Fruit fly (Drosophila melanogaster) whole organism, embryonic: ENCODE measurements around the gene CG17450.

ENCODE experiments used
- Bgb ChIP-seq: fragments of 200-800 bp; sonication (Bioruptor generic); IDR thresholded peaks from 2 replicates; pipeline ENCODE4 v1.3.6; 2022; ENCODE audit warnings: missing biosample characterization, missing genetic modification characterization; ENCODE audit not compliant: partially characterized antibody
- CG10366 ChIP-seq: fragments of 200-800 bp; sonication (Bioruptor generic); IDR thresholded peaks from 2 replicates; pipeline ENCODE4 v1.3.6; 2022; ENCODE audit warnings: missing biosample characterization, missing genetic modification characterization
- CG11696 ChIP-seq: fragments of 200-800 bp; sonication (Bioruptor generic); IDR thresholded peaks from 2 replicates; pipeline ENCODE4 v1.3.6; 2022; ENCODE audit warnings: missing biosample characterization, missing genetic modification characterization
- CG12236 ChIP-seq: fragments of 200-800 bp; sonication (Bioruptor generic); optimal IDR thresholded peaks from 2 replicates; lab custom pipeline; 2016; ENCODE audit warnings: missing biosample characterization, missing genetic modification characterization
- CG12942 ChIP-seq: fragments of 200-800 bp; sonication (Bioruptor generic); optimal IDR thresholded peaks from 3 replicates; lab custom pipeline; 2016; ENCODE audit warnings: missing biosample characterization, missing genetic modification characterization
- CG1603 ChIP-seq: fragments of 200-800 bp; sonication (Bioruptor generic); optimal IDR thresholded peaks from 2 replicates; lab custom pipeline; 2019; ENCODE audit warnings: missing biosample characterization, mild to moderate bottlenecking, missing genetic modification characterization, moderate library complexity
- CG18764 ChIP-seq: fragments of 200-800 bp; sonication (Bioruptor generic); optimal IDR thresholded peaks from 3 replicates; lab custom pipeline; 2016; ENCODE audit warnings: missing biosample characterization, missing genetic modification characterization
- CG32767 ChIP-seq: fragments of 200-800 bp; sonication (Bioruptor generic); IDR thresholded peaks from 2 replicates; pipeline ENCODE4 v1.3.6; 2022; ENCODE audit warnings: missing biosample characterization, missing genetic modification characterization
- CG33213 ChIP-seq: fragments of 200-800 bp; sonication (Bioruptor generic); optimal IDR thresholded peaks from 3 replicates; lab custom pipeline; 2016; ENCODE audit warnings: missing biosample characterization, missing genetic modification characterization
- CG3407 ChIP-seq: fragments of 200-800 bp; sonication (Bioruptor generic); optimal IDR thresholded peaks from 2 replicates; lab custom pipeline; 2018; ENCODE audit warnings: missing biosample characterization, mild to moderate bottlenecking, missing genetic modification characterization
- CG34376 ChIP-seq: fragments of 200-800 bp; sonication (Bioruptor generic); optimal IDR thresholded peaks from 2 replicates; lab custom pipeline; 2018; ENCODE audit warnings: missing biosample characterization, mild to moderate bottlenecking, missing genetic modification characterization
- CG4707 ChIP-seq: fragments of 200-800 bp; sonication (Bioruptor generic); optimal IDR thresholded peaks from 2 replicates; lab custom pipeline; 2018; ENCODE audit warnings: missing biosample characterization, mild to moderate bottlenecking, missing genetic modification characterization, moderate library complexity
- CG5953 ChIP-seq: fragments of 200-800 bp; sonication (Bioruptor generic); IDR thresholded peaks from 2 replicates; pipeline ENCODE4 v1.3.6; 2022; ENCODE audit warnings: missing biosample characterization, missing genetic modification characterization
- CG6791 ChIP-seq: fragments of 200-800 bp; sonication (Bioruptor generic); IDR thresholded peaks from 3 replicates; pipeline ENCODE4 v1.3.6; 2022; ENCODE audit warnings: missing biosample characterization, missing genetic modification characterization; ENCODE audit not compliant: partially characterized antibody
- CG7357 ChIP-seq: fragments of 200-800 bp; sonication (Bioruptor generic); IDR thresholded peaks from 3 replicates; pipeline ENCODE4 v1.3.6; 2022; ENCODE audit warnings: missing biosample characterization, missing genetic modification characterization
- CG8089 ChIP-seq: fragments of 200-800 bp; sonication (Bioruptor generic); optimal IDR thresholded peaks from 3 replicates; lab custom pipeline; 2016; ENCODE audit warnings: missing biosample characterization, missing genetic modification characterization
- CG8944 ChIP-seq: fragments of 200-800 bp; sonication (Bioruptor generic); optimal IDR thresholded peaks from 3 replicates; lab custom pipeline; 2016; ENCODE audit warnings: missing biosample characterization, missing genetic modification characterization
- CG9609 ChIP-seq: fragments of 200-800 bp; sonication (Bioruptor generic); optimal IDR thresholded peaks from 3 replicates; lab custom pipeline; 2016; ENCODE audit warnings: missing biosample characterization, missing genetic modification characterization
- CHES-1-like ChIP-seq: fragments of 200-800 bp; sonication (Bioruptor generic); optimal IDR thresholded peaks from 2 replicates; lab custom pipeline; 2016; ENCODE audit warnings: missing biosample characterization, missing genetic modification characterization
- CkIIα-i1 ChIP-seq: fragments of 200-800 bp; sonication (Bioruptor generic); IDR thresholded peaks from 2 replicates; pipeline ENCODE4 v1.3.6; 2022; ENCODE audit warnings: missing biosample characterization, missing genetic modification characterization
- Drgx ChIP-seq: fragments of 200-800 bp; sonication (Bioruptor generic); IDR thresholded peaks from 2 replicates; pipeline ENCODE4 v1.3.6; 2022; ENCODE audit warnings: missing biosample characterization, missing genetic modification characterization
- Hmr ChIP-seq: fragments of 200-800 bp; sonication (Bioruptor generic); optimal IDR thresholded peaks from 3 replicates; lab custom pipeline; 2017; ENCODE audit warnings: mild to moderate bottlenecking, missing biosample characterization, missing genetic modification reagents, missing genetic modification characterization
- Hsf ChIP-seq: fragments of 200-800 bp; sonication (Bioruptor generic); optimal IDR thresholded peaks from 3 replicates; lab custom pipeline; 2016; ENCODE audit warnings: missing biosample characterization, missing genetic modification characterization
- NFAT ChIP-seq: fragments of 200-800 bp; sonication (Bioruptor generic); IDR thresholded peaks from 2 replicates; pipeline ENCODE4 v1.3.6; 2022; ENCODE audit warnings: missing biosample characterization, missing genetic modification characterization
- Nf-YC ChIP-seq: fragments of 200-800 bp; optimal IDR thresholded peaks from 3 replicates; lab custom pipeline; 2019; ENCODE audit warnings: missing biosample characterization, mild to moderate bottlenecking, missing genetic modification characterization, moderate library complexity
- TFAM ChIP-seq: fragments of 200-800 bp; sonication (Bioruptor generic); optimal IDR thresholded peaks from 2 replicates; lab custom pipeline; 2017; ENCODE audit warnings: missing biosample characterization, missing genetic modification characterization, inconsistent platforms
- ab ChIP-seq: fragments of 200-800 bp; sonication (Bioruptor generic); optimal IDR thresholded peaks from 2 replicates; lab custom pipeline; 2016; ENCODE audit warnings: missing biosample characterization, missing genetic modification characterization
- abd-A ChIP-seq: fragments of 200-800 bp; sonication (Bioruptor generic); optimal IDR thresholded peaks from 3 replicates; lab custom pipeline; 2019; ENCODE audit warnings: missing biosample characterization, mild to moderate bottlenecking, missing genetic modification characterization, moderate library complexity
- amos ChIP-seq: fragments of 200-800 bp; sonication (Bioruptor generic); IDR thresholded peaks from 2 replicates; pipeline ENCODE4 v1.3.6; 2022; ENCODE audit warnings: missing biosample characterization, missing genetic modification characterization; ENCODE audit not compliant: partially characterized antibody
- crc ChIP-seq: fragments of 200-800 bp; sonication (Bioruptor generic); optimal IDR thresholded peaks from 2 replicates; lab custom pipeline; 2016; ENCODE audit warnings: missing biosample characterization, missing genetic modification characterization
- crol ChIP-seq: fragments of 200-800 bp; sonication (Bioruptor generic); IDR thresholded peaks from 2 replicates; pipeline ENCODE4 v1.3.6; 2022; ENCODE audit warnings: missing biosample characterization, missing genetic modification characterization
- dan ChIP-seq: fragments of 200-800 bp; sonication (Bioruptor generic); IDR thresholded peaks from 2 replicates; pipeline ENCODE4 v1.3.6; 2022; ENCODE audit warnings: missing biosample characterization, missing genetic modification characterization
- dmrt99B ChIP-seq: fragments of 200-800 bp; sonication (Bioruptor generic); optimal IDR thresholded peaks from 2 replicates; lab custom pipeline; 2018; ENCODE audit warnings: missing biosample characterization, mild to moderate bottlenecking, missing genetic modification characterization, moderate library complexity
- esg ChIP-seq: fragments of 200-800 bp; sonication (Bioruptor generic); conservative IDR thresholded peaks from 2 replicates; pipeline ENCODE4 v1.3.6; 2022; ENCODE audit warnings: missing biosample characterization, missing genetic modification characterization
- fu2 ChIP-seq: fragments of 200-800 bp; sonication (Bioruptor generic); optimal IDR thresholded peaks from 2 replicates; lab custom pipeline; 2016; ENCODE audit warnings: missing biosample characterization, missing genetic modification characterization
- ind ChIP-seq: fragments of 200-800 bp; sonication (Bioruptor generic); optimal IDR thresholded peaks from 3 replicates; lab custom pipeline; 2016; ENCODE audit warnings: missing biosample characterization, missing genetic modification characterization
- kay ChIP-seq: fragments of 200-800 bp; sonication (Bioruptor generic); optimal IDR thresholded peaks from 2 replicates; lab custom pipeline; 2016; ENCODE audit warnings: missing biosample characterization, missing genetic modification characterization
- lab ChIP-seq: fragments of 200-800 bp; sonication (Bioruptor generic); optimal IDR thresholded peaks from 3 replicates; lab custom pipeline; 2017; ENCODE audit warnings: missing biosample characterization, missing genetic modification characterization, mild to moderate bottlenecking, moderate library complexity, missing genetic modification reagents
- mirr ChIP-seq: fragments of 200-800 bp; sonication (Bioruptor generic); optimal IDR thresholded peaks from 3 replicates; lab custom pipeline; 2018; ENCODE audit warnings: missing biosample characterization, mild to moderate bottlenecking, missing genetic modification characterization
- onecut ChIP-seq: fragments of 200-800 bp; sonication (Bioruptor generic); IDR thresholded peaks from 2 replicates; pipeline ENCODE4 v1.3.6; 2022; ENCODE audit warnings: missing biosample characterization, missing genetic modification characterization
- org-1 ChIP-seq: fragments of 200-800 bp; sonication (Bioruptor generic); optimal IDR thresholded peaks from 2 replicates; lab custom pipeline; 2017; ENCODE audit warnings: missing biosample characterization, missing genetic modification characterization
- pan ChIP-seq, 4 experiments: fragments of >200 bp in 3 of 4; fragments of 200-800 bp in 1 of 4; sonication (Bioruptor generic) in 1 of 4; optimal IDR thresholded peaks in 3 of 4; IDR thresholded peaks in 1 of 4; 2 replicates each; pipeline versions ENCODE4 v1.3.6 to Lab custom; 2017 to 2022; ENCODE audit warnings: missing biosample characterization in 2 of 4, missing genetic modification characterization in 2 of 4, mixed read lengths in 1 of 4
- pb ChIP-seq: fragments of 200-800 bp; sonication (Bioruptor generic); optimal IDR thresholded peaks from 3 replicates; lab custom pipeline; 2016; ENCODE audit warnings: missing biosample characterization, missing genetic modification characterization
- pfk ChIP-seq: fragments of 200-800 bp; sonication (Bioruptor generic); optimal IDR thresholded peaks from 2 replicates; lab custom pipeline; 2018; ENCODE audit warnings: missing biosample characterization, mild to moderate bottlenecking, missing genetic modification characterization, moderate library complexity
- scrt ChIP-seq: fragments of 200-800 bp; sonication (Bioruptor generic); optimal IDR thresholded peaks from 2 replicates; lab custom pipeline; 2018; ENCODE audit warnings: missing biosample characterization, mild to moderate bottlenecking, missing genetic modification characterization, moderate library complexity
- shn ChIP-seq: fragments of 200-800 bp; sonication (Bioruptor generic); optimal IDR thresholded peaks from 3 replicates; lab custom pipeline; 2016; ENCODE audit warnings: missing biosample characterization, missing genetic modification characterization
- ssp ChIP-seq: fragments of 200-800 bp; sonication (Bioruptor generic); IDR thresholded peaks from 2 replicates; pipeline ENCODE4 v1.3.6; 2022; ENCODE audit warnings: missing biosample characterization, missing genetic modification characterization
- tio ChIP-seq: fragments of 200-800 bp; sonication (Bioruptor generic); optimal IDR thresholded peaks from 2 replicates; lab custom pipeline; 2017; ENCODE audit warnings: missing biosample characterization, missing genetic modification characterization, inconsistent platforms
- wdn ChIP-seq: fragments of 200-800 bp; sonication (Bioruptor generic); IDR thresholded peaks from 2 replicates; pipeline ENCODE4 v1.3.6; 2022; ENCODE audit warnings: missing biosample characterization, missing genetic modification characterization
- yki ChIP-seq: fragments of >200 bp; optimal IDR thresholded peaks from 3 replicates; lab custom pipeline; 2018
- zf30C ChIP-seq: fragments of 200-800 bp; sonication (Bioruptor generic); optimal IDR thresholded peaks from 3 replicates; lab custom pipeline; 2018; ENCODE audit warnings: missing biosample characterization, mild to moderate bottlenecking, missing genetic modification characterization

The CG17450 gene

DNA sequence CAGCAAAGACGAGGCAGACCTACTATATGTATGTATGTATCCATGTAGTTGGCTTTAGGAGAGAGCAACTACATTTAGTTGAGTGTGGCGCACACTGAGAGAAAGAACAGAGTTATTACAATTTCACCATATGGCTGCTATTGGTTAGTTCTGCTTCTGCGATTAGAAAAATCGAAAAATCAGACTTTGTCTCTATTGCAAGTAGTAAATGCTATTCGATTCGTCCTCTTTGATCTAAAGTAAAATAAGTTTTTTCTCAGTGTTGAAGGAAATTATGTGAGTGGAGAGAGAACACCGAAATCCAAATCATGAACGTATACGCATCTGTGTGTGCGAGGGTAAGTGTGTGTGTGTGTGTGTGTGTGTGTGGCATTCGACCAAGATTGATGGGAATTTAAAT, 14.8 kb downstream of the CG17450 start (continued):
- TF ChIP-seq esg (GFP tag; lab: Robert Waterston, UW), result peak; percentile 76
- peak; percentile 68 for TF ChIP-seq Hmr (GFP tag; lab: Kevin White, UChicago)
- TF ChIP-seq onecut, result peak; percentile 79
- TF ChIP-seq Drgx (GFP tag; lab: Robert Waterston, UW), result peak; percentile 91
- TF ChIP-seq NFAT (GFP tag; lab: Robert Waterston, UW), result no peak
- TF ChIP-seq org-1 (GFP tag; lab: Kevin White, UChicago), result peak; percentile 76
- peak; percentile 49 for TF ChIP-seq crc (GFP tag; lab: Kevin White, UChicago)
- peak; percentile 85 for TF ChIP-seq CG8944
- TF ChIP-seq CHES-1-like (GFP tag; lab: Kevin White, UChicago), result peak; percentile 55
- peak; percentile 77 for TF ChIP-seq CG7357 (GFP tag; lab: Robert Waterston, UW)
- TF ChIP-seq scrt (GFP tag; lab: Kevin White, UChicago), result peak; percentile 53
- peak; percentile 73; the same call in 1 of the 2 replicates for TF ChIP-seq CG10366 (GFP tag; lab: Robert Waterston, UW)
- TF ChIP-seq ind (GFP tag; lab: Kevin White, UChicago), result peak; percentile 85
- peak; percentile 79 for TF ChIP-seq lab (GFP tag; lab: Kevin White, UChicago)
- no peak for TF ChIP-seq Bgb
- no peak for TF ChIP-seq abd-A (tag; lab: Kevin White, UChicago)
- TF ChIP-seq CG5953, result no peak
- peak; percentile 59 for TF ChIP-seq TFAM (GFP tag; lab: Kevin White, UChicago)
- peak; percentile 80 for TF ChIP-seq CG9609 (GFP tag; lab: Kevin White, UChicago)
- peak; percentile 53 for TF ChIP-seq kay (GFP tag; lab: Kevin White, UChicago)
- TF ChIP-seq CG32767 (GFP tag; lab: Robert Waterston, UW), result no peak; the same call in 1 of the 2 replicates
- no peak for TF ChIP-seq pan (optimal IDR thresholded peaks at IDR 0.05; lab: Kevin White, UChicago)
- TF ChIP-seq pan (GFP tag; optimal IDR thresholded peaks at IDR 0.05 in 1 of 2, IDR thresholded peaks at IDR 0.05 in 1 of 2), result peak in 1 of 2 experiments; percentile 83
- peak; percentile 74 for TF ChIP-seq CG12942 (GFP tag; lab: Kevin White, UChicago)
- no peak for TF ChIP-seq CG6791 (GFP tag; lab: Robert Waterston, UW)
- no peak for TF ChIP-seq yki (lab: Kevin White, UChicago)
- peak; percentile 39 for TF ChIP-seq Nf-YC
- TF ChIP-seq Hsf (GFP tag; lab: Kevin White, UChicago), result peak; percentile 86
- TF ChIP-seq ssp, result peak; percentile 78
- peak; percentile 66 for TF ChIP-seq CG4707 (GFP tag; lab: Kevin White, UChicago)
- TF ChIP-seq CG3407 (GFP tag; lab: Kevin White, UChicago), result peak; percentile 64
- peak; percentile 69 for TF ChIP-seq CG12236 (GFP tag; lab: Kevin White, UChicago)
- no peak for TF ChIP-seq mirr (GFP tag; lab: Kevin White, UChicago)
- peak; percentile 92 for TF ChIP-seq dmrt99B (tag; lab: Kevin White, UChicago)
- TF ChIP-seq CG33213 (GFP tag; lab: Kevin White, UChicago), result peak; percentile 73
- no peak for TF ChIP-seq CkIIα-i1 (GFP tag; lab: Robert Waterston, UW)
- TF ChIP-seq shn, result peak; percentile 65
- peak; percentile 63; the same call in 1 of the 2 replicates for TF ChIP-seq CG11696 (GFP tag; lab: Robert Waterston, UW)
- TF ChIP-seq CG8089 (GFP tag; lab: Kevin White, UChicago), result peak; percentile 90
- TF ChIP-seq zf30C (GFP tag; lab: Kevin White, UChicago), result peak; percentile 64
- peak; percentile 65 for TF ChIP-seq tio (GFP tag; lab: Kevin White, UChicago)
- TF ChIP-seq pb (GFP tag; lab: Kevin White, UChicago), result peak; percentile 85
- TF ChIP-seq crol (GFP tag; lab: Robert Waterston, UW), result no peak
- TF ChIP-seq ab (GFP tag; lab: Kevin White, UChicago), result peak; percentile 39
- 0 out of 2 replicates have a peak, but pooled peaks have one; percentile 30 for TF ChIP-seq wdn (GFP tag; lab: Robert Waterston, UW)
- no peak for TF ChIP-seq pfk (GFP tag; lab: Kevin White, UChicago)
- peak; percentile 83 for TF ChIP-seq CG18764 (GFP tag; lab: Kevin White, UChicago)
- TF ChIP-seq CG1603 (tag; lab: Kevin White, UChicago), result peak; percentile 95
- TF ChIP-seq CG34376 (GFP tag; lab: Kevin White, UChicago), result no peak
- no peak for TF ChIP-seq amos
- peak; percentile 78; the same call in 1 of the 2 replicates for TF ChIP-seq dan (GFP tag; lab: Robert Waterston, UW)
- TF ChIP-seq fu2 (GFP tag; lab: Kevin White, UChicago), result peak; percentile 49
